Fruit fly (Drosophila melanogaster) whole organism, adult: ENCODE data around the gene Vti1b.

Experiments used
- CG11617 ChIP-seq: fragments of 200-800 bp; sonication (Bioruptor generic); optimal IDR thresholded peaks from 2 replicates; lab custom pipeline; 2017; ENCODE audit warnings: mild to moderate bottlenecking, missing biosample characterization, missing genetic modification reagents, missing genetic modification characterization
- CG12768 ChIP-seq: fragments of 200-800 bp; sonication (Bioruptor generic); optimal IDR thresholded peaks from 2 replicates; lab custom pipeline; 2017; ENCODE audit warnings: missing biosample characterization, missing genetic modification characterization, mild to moderate bottlenecking, moderate library complexity, missing genetic modification reagents
- CG14711 ChIP-seq: fragments of 200-800 bp; sonication (Bioruptor generic); optimal IDR thresholded peaks from 2 replicates; lab custom pipeline; 2018; ENCODE audit warnings: missing biosample characterization, mild to moderate bottlenecking, missing genetic modification characterization, moderate library complexity
- CG33017 ChIP-seq: fragments of 200-800 bp; sonication (Bioruptor generic); optimal IDR thresholded peaks from 2 replicates; lab custom pipeline; 2018; ENCODE audit warnings: missing biosample characterization, mild to moderate bottlenecking, missing genetic modification characterization, moderate library complexity
- CG5204 ChIP-seq: fragments of 200-800 bp; sonication (Bioruptor generic); optimal IDR thresholded peaks from 2 replicates; lab custom pipeline; 2016; ENCODE audit warnings: missing biosample characterization, missing genetic modification characterization
- CG7045 ChIP-seq: fragments of 200-800 bp; sonication (Bioruptor generic); optimal IDR thresholded peaks from 2 replicates; lab custom pipeline; 2017; ENCODE audit warnings: missing biosample characterization, mild to moderate bottlenecking, missing genetic modification characterization
- Hr96 ChIP-seq: fragments of 200-800 bp; sonication (Bioruptor generic); optimal IDR thresholded peaks from 2 replicates; lab custom pipeline; 2016; ENCODE audit warnings: missing biosample characterization, missing genetic modification characterization
- cic ChIP-seq: fragments of 200-800 bp; sonication (Bioruptor generic); optimal IDR thresholded peaks from 2 replicates; lab custom pipeline; 2017; ENCODE audit warnings: missing biosample characterization, mild to moderate bottlenecking, missing genetic modification characterization, moderate library complexity
- cnc ChIP-seq, 2 experiments: fragments of >200 bp; optimal IDR thresholded peaks; 2 replicates each; lab custom pipeline; 2017
- kay ChIP-seq: fragments of 200-800 bp; sonication (Bioruptor generic); peaks from one replicate; lab custom pipeline; 2016; ENCODE audit warnings: missing biosample characterization, missing genetic modification characterization, borderline replicate concordance
- ovo ChIP-seq: fragments of 200-800 bp; sonication (Bioruptor generic); optimal IDR thresholded peaks from 2 replicates; lab custom pipeline; 2016; ENCODE audit warnings: missing biosample characterization, missing genetic modification characterization
- tj ChIP-seq: fragments of 200-800 bp; sonication (Bioruptor generic); optimal IDR thresholded peaks from 3 replicates; lab custom pipeline; 2017; ENCODE audit warnings: missing biosample characterization, mild to moderate bottlenecking, missing genetic modification characterization, moderate library complexity

DNA sequence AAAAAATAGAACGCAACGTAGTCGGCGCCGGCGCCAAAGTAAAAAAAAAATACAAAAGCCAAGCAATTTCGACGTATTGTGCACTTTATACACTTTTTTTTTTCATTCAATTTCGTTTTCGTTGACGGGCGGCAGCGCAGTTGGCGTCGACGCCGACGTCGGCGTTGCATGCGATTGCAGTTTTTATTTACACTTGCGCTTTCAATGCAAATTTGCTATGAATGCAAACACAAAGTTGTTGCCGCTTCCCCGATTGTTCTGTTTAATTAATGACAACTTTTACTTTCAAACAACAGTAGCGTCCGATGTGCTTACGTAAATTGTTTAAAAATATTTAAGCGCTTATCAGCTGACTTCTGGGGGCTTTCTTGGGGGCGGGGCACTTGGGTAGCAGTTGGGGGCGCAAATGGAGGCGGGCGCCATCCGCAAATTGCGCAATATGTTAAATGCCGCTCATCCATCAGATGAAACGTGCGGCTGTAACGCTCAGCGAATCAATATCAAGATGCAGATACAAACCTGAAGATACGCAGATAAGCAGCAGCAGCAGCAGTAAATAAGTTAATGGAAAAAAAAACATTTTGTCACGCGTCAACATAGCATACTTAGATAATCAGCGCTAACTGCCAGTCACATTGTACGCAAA is 41.5 kb downstream of the Vti1b start:
- TF ChIP-seq CG11617 (peak; percentile 80), tj (GFP tag; lab: Kevin White, UChicago) (peak; percentile 92), CG14711 (peak; percentile 69), kay (GFP tag; lab: Kevin White, UChicago) (no peak), cic (peak; percentile 70), CG7045 (GFP tag; lab: Kevin White, UChicago) (peak; percentile 92), ovo (GFP tag; lab: Kevin White, UChicago) (peak; percentile 92), Hr96 (peak; percentile 62), CG33017 (peak; percentile 57), CG12768 (GFP tag; lab: Kevin White, UChicago) (peak; percentile 84), CG5204 (GFP tag; lab: Kevin White, UChicago) (peak; percentile 71), cnc (optimal IDR thresholded peaks at IDR 0.05; lab: Kevin White, UChicago) (peak in 1 of 2 experiments; percentile 23)
